Worm (Caenorhabditis elegans) whole organism, mixed stage, embryonic: ENCODE measurements around the gene ugt-19.

Experiments
- M03D4.4 ChIP-seq: sonication (generic microtip); optimal IDR thresholded peaks from 2 replicates; lab custom pipeline; 2017; ENCODE audit warnings: mild to moderate bottlenecking, missing genetic modification characterization, missing compliant biosample characterization
- ceh-39 ChIP-seq: fragments of 150-350 bp; optimal IDR thresholded peaks from 2 replicates; lab custom pipeline; 2014; ENCODE audit warnings: missing biosample characterization, missing genetic modification characterization
- ceh-43 ChIP-seq: fragments of 200-800 bp; sonication (Bioruptor generic); optimal IDR thresholded peaks from 2 replicates; lab custom pipeline; 2018; ENCODE audit warnings: mild to moderate bottlenecking, missing genetic modification characterization, moderate library complexity, missing compliant biosample characterization
- ceh-83 ChIP-seq: fragments of 200-800 bp; sonication (Bioruptor generic); optimal IDR thresholded peaks from 2 replicates; lab custom pipeline; 2018; ENCODE audit warnings: mild to moderate bottlenecking, missing genetic modification characterization, missing compliant biosample characterization
- ces-1 ChIP-seq: fragments of 150-350 bp; optimal IDR thresholded peaks from 2 replicates; lab custom pipeline; 2014; ENCODE audit warnings: missing biosample characterization, missing genetic modification reagents, missing genetic modification characterization
- cnd-1 ChIP-seq: fragments of 200-800 bp; sonication (Bioruptor generic); optimal IDR thresholded peaks from 2 replicates; lab custom pipeline; 2018; ENCODE audit warnings: mild to moderate bottlenecking, missing genetic modification characterization, missing compliant biosample characterization
- elt-3 ChIP-seq: fragments of 150-350 bp; optimal IDR thresholded peaks from 2 replicates; lab custom pipeline; 2014; ENCODE audit warnings: missing biosample characterization, missing genetic modification characterization
- flh-1 ChIP-seq: fragments of 200-800 bp; sonication (Bioruptor generic); optimal IDR thresholded peaks from 2 replicates; lab custom pipeline; 2018; ENCODE audit warnings: mild to moderate bottlenecking, missing genetic modification characterization, moderate library complexity, missing compliant biosample characterization
- ham-2 ChIP-seq: fragments of 200-800 bp; sonication (Bioruptor generic); optimal IDR thresholded peaks from 2 replicates; lab custom pipeline; 2018; ENCODE audit warnings: mild to moderate bottlenecking, missing genetic modification characterization, missing compliant biosample characterization
- hlh-1 ChIP-seq: fragments of 150-350 bp; optimal IDR thresholded peaks from 2 replicates; lab custom pipeline; 2014; ENCODE audit warnings: missing biosample characterization, missing genetic modification reagents, missing genetic modification characterization
- lin-13 ChIP-seq: fragments of 150-350 bp; optimal IDR thresholded peaks from 2 replicates; lab custom pipeline; 2014; ENCODE audit warnings: missing biosample characterization, missing genetic modification characterization
- lin-32 ChIP-seq: fragments of 200-800 bp; sonication (Bioruptor generic); optimal IDR thresholded peaks from 2 replicates; lab custom pipeline; 2018; ENCODE audit warnings: mild to moderate bottlenecking, missing genetic modification characterization, missing compliant biosample characterization
- lsy-2 ChIP-seq: fragments of 150-350 bp; optimal IDR thresholded peaks from 2 replicates; lab custom pipeline; 2014; ENCODE audit warnings: missing biosample characterization, missing genetic modification characterization
- mab-5 ChIP-seq: fragments of 150-350 bp; optimal IDR thresholded peaks from 2 replicates; lab custom pipeline; 2014; ENCODE audit warnings: missing biosample characterization, missing genetic modification characterization
- mep-1 ChIP-seq: fragments of 150-350 bp; optimal IDR thresholded peaks from 2 replicates; lab custom pipeline; 2017; ENCODE audit warnings: missing biosample characterization, missing genetic modification reagents, missing genetic modification characterization, inconsistent platforms
- mls-2 ChIP-seq: sonication (generic microtip); optimal IDR thresholded peaks from 2 replicates; lab custom pipeline; 2016; ENCODE audit warnings: mild to moderate bottlenecking, missing genetic modification characterization, moderate library complexity, missing compliant biosample characterization
- nhr-12 ChIP-seq: fragments of 150-350 bp; optimal IDR thresholded peaks from 2 replicates; lab custom pipeline; 2014; ENCODE audit warnings: missing biosample characterization, missing genetic modification characterization
- nhr-237 ChIP-seq: fragments of 150-350 bp; optimal IDR thresholded peaks from 2 replicates; lab custom pipeline; 2014; ENCODE audit warnings: missing biosample characterization, missing genetic modification characterization
- nhr-28 ChIP-seq: fragments of 150-350 bp; optimal IDR thresholded peaks from 2 replicates; lab custom pipeline; 2014; ENCODE audit warnings: missing biosample characterization, missing genetic modification characterization
- nhr-76 ChIP-seq: sonication (generic microtip); optimal IDR thresholded peaks from 2 replicates; lab custom pipeline; 2017; ENCODE audit warnings: missing biosample characterization, missing genetic modification characterization
- pha-4 ChIP-seq: fragments of 150-350 bp; optimal IDR thresholded peaks from 2 replicates; lab custom pipeline; 2018; ENCODE audit warnings: missing biosample characterization, missing genetic modification reagents, missing genetic modification characterization
- sem-2 ChIP-seq: fragments of 200-800 bp; sonication (Bioruptor generic); optimal IDR thresholded peaks from 2 replicates; lab custom pipeline; 2018; ENCODE audit warnings: mild to moderate bottlenecking, missing genetic modification characterization, missing compliant biosample characterization
- snpc-4 ChIP-seq: fragments of 150-350 bp; optimal IDR thresholded peaks from 2 replicates; lab custom pipeline; 2014; ENCODE audit warnings: missing biosample characterization, missing genetic modification characterization
- sptf-1 ChIP-seq: sonication (generic microtip); optimal IDR thresholded peaks from 2 replicates; lab custom pipeline; 2017; ENCODE audit warnings: mild to moderate bottlenecking, missing genetic modification characterization, moderate library complexity, missing compliant biosample characterization
- tbx-8 ChIP-seq: fragments of 200-800 bp; sonication (Bioruptor generic); optimal IDR thresholded peaks from 2 replicates; lab custom pipeline; 2018; ENCODE audit warnings: mild to moderate bottlenecking, missing genetic modification characterization, moderate library complexity, missing compliant biosample characterization
- unc-120 ChIP-seq: sonication (generic microtip); optimal IDR thresholded peaks from 2 replicates; lab custom pipeline; 2017; ENCODE audit warnings: missing genetic modification characterization, missing compliant biosample characterization; ENCODE audit not compliant: poor library complexity, severe bottlenecking
- unc-62 ChIP-seq: fragments of 150-350 bp; optimal IDR thresholded peaks from 2 replicates; lab custom pipeline; 2014; ENCODE audit warnings: missing biosample characterization, missing genetic modification reagents, missing genetic modification characterization
- zip-8 ChIP-seq: fragments of 150-350 bp; optimal IDR thresholded peaks from 2 replicates; lab custom pipeline; 2014; ENCODE audit warnings: missing biosample characterization, missing genetic modification characterization

ugt-19 gene

DNA sequence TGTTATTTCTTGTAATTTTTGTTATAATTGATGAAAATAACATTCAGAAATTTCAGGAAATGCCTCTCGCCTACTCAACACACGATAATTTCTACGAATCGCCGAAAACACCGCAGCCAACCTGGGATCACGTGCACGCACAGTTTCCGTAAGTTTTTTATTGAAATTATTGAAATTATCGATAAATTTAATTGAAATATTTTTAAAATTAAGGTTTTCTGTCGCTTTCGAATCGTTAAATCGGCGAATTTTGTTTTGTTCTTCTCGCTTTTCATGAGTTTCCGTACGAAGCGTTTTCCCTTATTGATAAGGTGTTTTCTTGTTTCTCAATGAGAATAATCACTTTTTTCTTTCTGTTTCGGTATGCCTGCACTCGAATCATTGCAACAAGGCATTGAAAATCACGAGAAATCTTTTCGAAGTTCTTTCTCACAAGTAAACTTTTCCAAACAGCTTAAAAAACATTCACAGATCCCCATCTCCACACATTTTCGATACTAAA lies 15.7 kb upstream of the ugt-19 start, which contains the start of gene lag-1:
TSS of gene lag-1 (plus strand) at position 51 of the 502 bp plus-strand sequence.
- TF ChIP-seq mep-1 (tag; lab: Kevin White, UChicago): no peak
- TF ChIP-seq lsy-2 (tag; lab: Kevin White, UChicago): no peak
- no peak for TF ChIP-seq ceh-43 (GFP tag; lab: Kevin White, UChicago)
- TF ChIP-seq ceh-39 (tag; lab: Kevin White, UChicago): no peak
- TF ChIP-seq sem-2 (GFP tag; lab: Kevin White, UChicago): no peak
- no peak for TF ChIP-seq ces-1 (GFP tag; lab: Kevin White, UChicago)
- no peak for TF ChIP-seq tbx-8 (GFP tag; lab: Kevin White, UChicago)
- TF ChIP-seq mab-5 (tag; lab: Kevin White, UChicago): no peak
- no peak for TF ChIP-seq snpc-4
- TF ChIP-seq zip-8 (tag; lab: Kevin White, UChicago): no peak
- TF ChIP-seq nhr-28 (tag; lab: Kevin White, UChicago): no peak
- no peak for TF ChIP-seq sptf-1 (tag; lab: Kevin White, UChicago)
- no peak for TF ChIP-seq nhr-76 (tag; lab: Kevin White, UChicago)
- no peak for TF ChIP-seq ceh-83
- no peak for TF ChIP-seq unc-62 (GFP tag; lab: Kevin White, UChicago)
- no peak for TF ChIP-seq unc-120 (tag; lab: Kevin White, UChicago)
- no peak for TF ChIP-seq lin-32 (GFP tag; lab: Kevin White, UChicago)
- no peak for TF ChIP-seq mls-2 (tag; lab: Kevin White, UChicago)

DNA sequence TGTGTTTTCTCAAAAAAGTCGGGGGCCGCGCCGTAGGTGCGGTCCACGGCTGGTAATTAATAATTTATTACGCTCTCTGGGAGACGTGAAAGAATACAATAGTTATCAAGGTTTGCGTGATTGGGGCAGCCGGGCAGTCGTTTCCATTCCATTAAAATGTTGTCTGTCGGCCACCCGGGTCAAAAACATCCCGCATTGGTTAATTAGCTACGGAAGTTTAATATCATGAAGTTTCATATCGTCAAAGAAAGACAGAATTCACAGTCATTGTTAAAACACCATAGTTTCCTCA lies 14.5 kb upstream of the ugt-19 start:
- TF ChIP-seq nhr-12 (tag; lab: Kevin White, UChicago) (no peak), nhr-237 (no peak), hlh-1 (tag; lab: Kevin White, UChicago) (no peak), ham-2 (no peak), M03D4.4 (tag; lab: Kevin White, UChicago) (no peak), cnd-1 (no peak), sem-2 (GFP tag; lab: Kevin White, UChicago) (no peak), unc-62 (GFP tag; lab: Kevin White, UChicago) (no peak), unc-120 (tag; lab: Kevin White, UChicago) (no peak)

DNA sequence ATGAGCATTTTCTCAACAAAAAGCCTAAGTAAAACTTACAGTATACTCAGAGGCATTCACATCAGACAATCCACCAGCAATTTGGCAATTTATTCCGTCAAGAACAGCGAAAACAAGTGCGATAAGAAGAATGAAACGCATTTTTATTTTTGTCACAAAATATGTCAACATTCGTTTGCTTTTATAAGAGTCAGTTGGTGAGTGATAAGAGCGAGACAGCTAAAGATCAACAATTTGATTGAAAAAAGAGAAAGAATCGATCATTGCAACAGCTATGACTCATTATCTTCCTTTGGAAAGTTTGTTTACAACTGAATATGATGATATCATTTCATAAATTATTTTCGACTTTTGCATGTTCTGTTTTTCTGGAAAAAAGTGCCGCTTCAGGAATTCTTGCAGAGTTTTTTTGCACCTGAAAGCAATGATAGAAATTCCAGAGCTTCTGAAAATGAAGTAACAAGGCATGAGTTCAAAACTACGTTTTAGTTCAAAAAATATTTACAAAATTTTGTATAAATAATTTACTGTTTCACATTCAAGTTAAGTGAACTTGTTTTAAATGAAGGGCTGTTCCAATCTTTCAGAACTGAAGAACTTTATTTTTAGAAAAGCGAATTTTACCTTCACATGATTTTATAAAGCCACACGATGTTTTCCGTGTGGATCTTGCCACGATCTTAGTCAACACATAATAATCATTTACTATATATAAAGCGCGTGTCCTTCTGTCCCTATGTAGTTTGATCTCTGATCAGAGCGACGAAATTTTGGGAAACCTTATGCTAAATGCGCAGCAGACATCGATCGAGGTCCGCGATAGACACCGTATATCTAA lies 13.9 kb upstream of the ugt-19 start, which contains the start of gene cpi-1:
TSS of gene cpi-1 (minus strand) at position 204 of the 838 bp plus-strand sequence.
- TF ChIP-seq cnd-1: no peak
- no peak for TF ChIP-seq lin-13 (tag; lab: Kevin White, UChicago)
- no peak for TF ChIP-seq nhr-76 (tag; lab: Kevin White, UChicago)
- TF ChIP-seq mls-2 (tag; lab: Kevin White, UChicago): no peak
- TF ChIP-seq pha-4 (tag; lab: Kevin White, UChicago): no peak
- TF ChIP-seq elt-3 (tag; lab: Kevin White, UChicago): no peak
- TF ChIP-seq M03D4.4 (tag; lab: Kevin White, UChicago): no peak
- TF ChIP-seq snpc-4: no peak
- no peak for TF ChIP-seq unc-62 (GFP tag; lab: Kevin White, UChicago)
- TF ChIP-seq lin-32 (GFP tag; lab: Kevin White, UChicago): no peak
- no peak for TF ChIP-seq unc-120 (tag; lab: Kevin White, UChicago)

DNA sequence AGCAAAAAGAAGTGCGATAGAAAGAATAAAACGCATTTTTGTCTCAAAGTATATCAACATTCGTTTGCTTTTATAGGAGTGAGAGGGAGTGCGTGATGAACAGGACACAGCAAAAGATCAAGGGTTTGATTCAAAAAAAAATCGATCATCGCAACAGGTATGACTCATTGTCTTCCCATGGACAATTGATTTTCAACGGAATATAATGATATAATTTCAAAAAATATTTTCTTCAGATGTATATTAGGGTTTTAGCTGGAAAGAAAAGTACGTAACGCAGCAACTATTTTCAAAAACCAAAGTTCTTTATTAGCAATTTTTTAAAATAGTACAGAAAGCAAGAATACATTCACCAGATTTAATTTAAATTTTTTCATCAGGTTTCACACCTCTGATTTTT lies 12.6 kb upstream of the ugt-19 start, which contains the start of gene K08B4.7:
TSS of gene K08B4.7 (minus strand) at position 101 of the 400 bp plus-strand sequence.
- TF ChIP-seq mab-5 (tag; lab: Kevin White, UChicago) (no peak), unc-120 (tag; lab: Kevin White, UChicago) (no peak), flh-1 (no peak), ceh-83 (no peak), pha-4 (tag; lab: Kevin White, UChicago) (no peak), ces-1 (GFP tag; lab: Kevin White, UChicago) (no peak)
- TF ChIP-seq, all 35 proteins: peak for 0

DNA sequence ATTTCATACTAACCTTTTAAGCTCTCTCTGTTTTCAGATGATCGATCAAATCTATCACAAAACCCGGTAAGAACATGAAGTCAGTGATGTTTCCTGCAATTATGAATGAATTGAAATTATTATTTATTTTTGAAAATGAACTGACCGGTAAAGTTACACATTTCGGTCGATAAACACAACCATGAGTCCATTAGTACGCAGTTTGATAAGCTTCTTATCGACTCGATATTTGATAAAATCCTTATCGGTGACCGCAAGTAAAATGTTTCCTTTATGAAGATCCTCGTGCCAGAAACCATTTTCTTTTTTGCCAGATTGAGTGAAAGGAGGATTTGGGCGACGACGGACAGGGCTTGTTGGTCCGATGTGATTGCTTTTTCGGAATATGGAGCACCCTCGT lies 6.7 kb upstream of the ugt-19 start:
- no peak for TF ChIP-seq hlh-1 (tag; lab: Kevin White, UChicago)
- TF ChIP-seq pha-4 (tag; lab: Kevin White, UChicago): no peak
- TF ChIP-seq, all 35 proteins: peak for 0
